Fruit fly (Drosophila melanogaster) whole organism, embryonic: ENCODE data around the gene AP-1mu.
A peak's percentile ranks its signal among the peaks of the same experiment; 100 is the strongest.

Experiments
- Ada2b ChIP-seq: fragments of 200-800 bp; sonication (Bioruptor generic); IDR thresholded peaks from 2 replicates; pipeline ENCODE4 v1.3.6; 2022; ENCODE audit warnings: missing biosample characterization, missing genetic modification characterization
- BEAF-32 ChIP-seq: fragments of 200-800 bp; sonication (Bioruptor generic); optimal IDR thresholded peaks from 3 replicates; lab custom pipeline; 2017; ENCODE audit warnings: missing biosample characterization, missing genetic modification characterization, mild to moderate bottlenecking, moderate library complexity, missing genetic modification reagents
- CG10267 ChIP-seq: fragments of 200-800 bp; sonication (Bioruptor generic); optimal IDR thresholded peaks from 2 replicates; lab custom pipeline; 2018; ENCODE audit warnings: missing biosample characterization, mild to moderate bottlenecking, missing genetic modification characterization, moderate library complexity
- CG10462 ChIP-seq: fragments of 200-800 bp; sonication (Bioruptor generic); optimal IDR thresholded peaks from 2 replicates; lab custom pipeline; 2016; ENCODE audit warnings: missing biosample characterization, missing genetic modification characterization
- CG10979 ChIP-seq: fragments of 200-800 bp; sonication (Bioruptor generic); optimal IDR thresholded peaks from 2 replicates; lab custom pipeline; 2018; ENCODE audit warnings: missing biosample characterization, mild to moderate bottlenecking, missing genetic modification characterization, moderate library complexity
- CG11398 ChIP-seq: fragments of 200-800 bp; sonication (Bioruptor generic); optimal IDR thresholded peaks from 2 replicates; lab custom pipeline; 2016; ENCODE audit warnings: missing biosample characterization, missing genetic modification characterization
- CG12942 ChIP-seq: fragments of 200-800 bp; sonication (Bioruptor generic); optimal IDR thresholded peaks from 3 replicates; lab custom pipeline; 2016; ENCODE audit warnings: missing biosample characterization, missing genetic modification characterization
- CG1529 ChIP-seq: fragments of 200-800 bp; sonication (Bioruptor generic); optimal IDR thresholded peaks from 3 replicates; lab custom pipeline; 2018; ENCODE audit warnings: missing biosample characterization, missing genetic modification characterization
- CG15601 ChIP-seq: fragments of 200-800 bp; sonication (Bioruptor generic); optimal IDR thresholded peaks from 3 replicates; lab custom pipeline; 2019; ENCODE audit warnings: missing biosample characterization, mild to moderate bottlenecking, missing genetic modification characterization, moderate library complexity
- CG1647 ChIP-seq: fragments of 200-800 bp; sonication (Bioruptor generic); optimal IDR thresholded peaks from 3 replicates; lab custom pipeline; 2016; ENCODE audit warnings: missing biosample characterization, missing genetic modification characterization
- CG17186 ChIP-seq: fragments of 200-800 bp; sonication (Bioruptor generic); optimal IDR thresholded peaks from 3 replicates; lab custom pipeline; 2017; ENCODE audit warnings: missing biosample characterization, missing genetic modification reagents, missing genetic modification characterization
- CG17328 ChIP-seq: fragments of 200-800 bp; sonication (Bioruptor generic); IDR thresholded peaks from 2 replicates; pipeline ENCODE4 v1.3.6; 2022; ENCODE audit warnings: missing biosample characterization, missing genetic modification characterization
- CG17912 ChIP-seq: fragments of 200-800 bp; sonication (Bioruptor generic); optimal IDR thresholded peaks from 2 replicates; lab custom pipeline; 2018; ENCODE audit warnings: missing biosample characterization, mild to moderate bottlenecking, missing genetic modification characterization
- CG2116 ChIP-seq: fragments of 200-800 bp; sonication (Bioruptor generic); optimal IDR thresholded peaks from 3 replicates; lab custom pipeline; 2018; ENCODE audit warnings: missing biosample characterization, mild to moderate bottlenecking, missing genetic modification characterization
- CG30020 ChIP-seq: fragments of 200-800 bp; optimal IDR thresholded peaks from 2 replicates; lab custom pipeline; 2019; ENCODE audit warnings: missing biosample characterization, mild to moderate bottlenecking, missing genetic modification characterization, moderate library complexity
- CG31441 ChIP-seq: fragments of 200-800 bp; sonication (Bioruptor generic); IDR thresholded peaks from 2 replicates; pipeline ENCODE4 v1.3.6; 2022; ENCODE audit warnings: missing biosample characterization, missing genetic modification characterization
- CG33557 ChIP-seq: fragments of 200-800 bp; sonication (Bioruptor generic); optimal IDR thresholded peaks from 2 replicates; lab custom pipeline; 2019; ENCODE audit warnings: missing biosample characterization, mild to moderate bottlenecking, missing genetic modification characterization, moderate library complexity
- CG3726 ChIP-seq: fragments of 200-800 bp; sonication (Bioruptor generic); IDR thresholded peaks from 3 replicates; pipeline ENCODE4, ENCODE4 v1.3.6; 2022; ENCODE audit warnings: missing biosample characterization, missing genetic modification characterization
- CG4854 ChIP-seq: fragments of 200-800 bp; sonication (Bioruptor generic); optimal IDR thresholded peaks from 2 replicates; lab custom pipeline; 2016; ENCODE audit warnings: missing biosample characterization, missing genetic modification characterization, inconsistent platforms
- CG6254 ChIP-seq: fragments of 200-800 bp; sonication (Bioruptor generic); optimal IDR thresholded peaks from 3 replicates; lab custom pipeline; 2017; ENCODE audit warnings: mild to moderate bottlenecking, missing biosample characterization, missing genetic modification reagents, missing genetic modification characterization
- CG6689 ChIP-seq: fragments of 200-800 bp; sonication (Bioruptor generic); IDR thresholded peaks from 2 replicates; pipeline ENCODE4 v1.3.6; 2022; ENCODE audit warnings: missing biosample characterization, missing genetic modification characterization
- CG7357 ChIP-seq: fragments of 200-800 bp; sonication (Bioruptor generic); IDR thresholded peaks from 3 replicates; pipeline ENCODE4 v1.3.6; 2022; ENCODE audit warnings: missing biosample characterization, missing genetic modification characterization
- CG8089 ChIP-seq: fragments of 200-800 bp; sonication (Bioruptor generic); optimal IDR thresholded peaks from 3 replicates; lab custom pipeline; 2016; ENCODE audit warnings: missing biosample characterization, missing genetic modification characterization
- CG8359 ChIP-seq: fragments of 200-800 bp; sonication (Bioruptor generic); optimal IDR thresholded peaks from 2 replicates; lab custom pipeline; 2017; ENCODE audit warnings: missing biosample characterization, mild to moderate bottlenecking, missing genetic modification characterization, borderline replicate concordance
- CG8944 ChIP-seq: fragments of 200-800 bp; sonication (Bioruptor generic); optimal IDR thresholded peaks from 3 replicates; lab custom pipeline; 2016; ENCODE audit warnings: missing biosample characterization, missing genetic modification characterization
- CG9797 ChIP-seq: fragments of 200-800 bp; sonication (Bioruptor generic); optimal IDR thresholded peaks from 3 replicates; lab custom pipeline; 2018; ENCODE audit warnings: missing biosample characterization, mild to moderate bottlenecking, missing genetic modification characterization
- Dfd ChIP-seq, 2 experiments: fragments of >200 bp; optimal IDR thresholded peaks; 2 replicates each; lab custom pipeline; 2017; ENCODE audit warnings: missing biosample characterization in 2 of 2, missing genetic modification characterization in 2 of 2
- ERR ChIP-seq: fragments of 200-800 bp; sonication (Bioruptor generic); optimal IDR thresholded peaks from 2 replicates; lab custom pipeline; 2016; ENCODE audit warnings: missing biosample characterization, missing genetic modification characterization
- Fer1 ChIP-seq: fragments of 200-800 bp; sonication (Bioruptor generic); optimal IDR thresholded peaks from 2 replicates; lab custom pipeline; 2017; ENCODE audit warnings: missing biosample characterization, mild to moderate bottlenecking, missing genetic modification characterization
- H15 ChIP-seq: fragments of 200-800 bp; sonication (Bioruptor generic); IDR thresholded peaks from 3 replicates; pipeline ENCODE4 v1.3.6; 2022; ENCODE audit warnings: missing biosample characterization, missing genetic modification characterization
- Jarid2 ChIP-seq: fragments of 200-800 bp; sonication (Bioruptor generic); optimal IDR thresholded peaks from 3 replicates; lab custom pipeline; 2017; ENCODE audit warnings: mild to moderate bottlenecking, missing biosample characterization, missing genetic modification reagents, missing genetic modification characterization
- MTF-1 ChIP-seq: fragments of 200-800 bp; sonication (Bioruptor generic); optimal IDR thresholded peaks from 2 replicates; lab custom pipeline; 2018; ENCODE audit warnings: missing biosample characterization, mild to moderate bottlenecking, missing genetic modification characterization, borderline replicate concordance
- Mrtf ChIP-seq: fragments of 200-800 bp; sonication (Bioruptor generic); IDR thresholded peaks from 3 replicates; pipeline ENCODE4 v1.3.6; 2022; ENCODE audit warnings: missing biosample characterization, missing genetic modification characterization
- Pdp1 ChIP-seq, 2 experiments: fragments of 200-800 bp; sonication (Bioruptor generic); optimal IDR thresholded peaks; 3 replicates each; lab custom pipeline; 2016; ENCODE audit warnings: missing biosample characterization in 2 of 2, missing genetic modification characterization in 2 of 2, mild to moderate bottlenecking in 1 of 2, moderate library complexity in 1 of 2
- Rfx ChIP-seq: fragments of 200-800 bp; sonication (Bioruptor generic); IDR thresholded peaks from 2 replicates; pipeline ENCODE4 v1.3.6; 2022; ENCODE audit warnings: missing biosample characterization, missing genetic modification characterization
- Sry-β ChIP-seq: fragments of 200-800 bp; sonication (Bioruptor generic); optimal IDR thresholded peaks from 2 replicates; lab custom pipeline; 2018; ENCODE audit warnings: missing biosample characterization, mild to moderate bottlenecking, missing genetic modification characterization, moderate library complexity
- YL-1 ChIP-seq: fragments of 200-800 bp; sonication (Bioruptor generic); optimal IDR thresholded peaks from 3 replicates; lab custom pipeline; 2017; ENCODE audit warnings: missing biosample characterization, mild to moderate bottlenecking, missing genetic modification characterization
- cas ChIP-seq: fragments of 200-800 bp; sonication (Bioruptor generic); IDR thresholded peaks from 2 replicates; pipeline ENCODE4 v1.3.6; 2022; ENCODE audit warnings: missing biosample characterization, missing genetic modification characterization
- cg ChIP-seq: fragments of 200-800 bp; sonication (Bioruptor generic); optimal IDR thresholded peaks from 3 replicates; lab custom pipeline; 2019; ENCODE audit warnings: missing biosample characterization, mild to moderate bottlenecking, missing genetic modification characterization, moderate library complexity
- ci ChIP-seq: fragments of 200-800 bp; sonication (Bioruptor generic); IDR thresholded peaks from 3 replicates; pipeline ENCODE4 v1.3.6; 2022; ENCODE audit warnings: missing biosample characterization, missing genetic modification characterization
- dmrt99B ChIP-seq: fragments of 200-800 bp; sonication (Bioruptor generic); optimal IDR thresholded peaks from 2 replicates; lab custom pipeline; 2018; ENCODE audit warnings: missing biosample characterization, mild to moderate bottlenecking, missing genetic modification characterization, moderate library complexity
- esg ChIP-seq: fragments of 200-800 bp; sonication (Bioruptor generic); conservative IDR thresholded peaks from 2 replicates; pipeline ENCODE4 v1.3.6; 2022; ENCODE audit warnings: missing biosample characterization, missing genetic modification characterization
- gfzf ChIP-seq: fragments of 200-800 bp; sonication (Bioruptor generic); optimal IDR thresholded peaks from 2 replicates; lab custom pipeline; 2016; ENCODE audit warnings: missing biosample characterization, mild to moderate bottlenecking, missing genetic modification characterization, moderate library complexity
- lab ChIP-seq: fragments of 200-800 bp; sonication (Bioruptor generic); optimal IDR thresholded peaks from 3 replicates; lab custom pipeline; 2017; ENCODE audit warnings: missing biosample characterization, missing genetic modification characterization, mild to moderate bottlenecking, moderate library complexity, missing genetic modification reagents
- lov ChIP-seq, 2 experiments: fragments of 200-800 bp in 1 of 2; fragments of >200 bp in 1 of 2; sonication (Bioruptor generic) in 1 of 2; IDR thresholded peaks in 1 of 2; optimal IDR thresholded peaks in 1 of 2; 2 replicates in 1 of 2; 3 replicates in 1 of 2; pipeline versions ENCODE4 v1.3.6 to Lab custom; 2017 to 2022; ENCODE audit warnings: missing biosample characterization in 1 of 2, missing genetic modification characterization in 1 of 2
- luna ChIP-seq: fragments of 200-800 bp; sonication (Bioruptor generic); optimal IDR thresholded peaks from 2 replicates; lab custom pipeline; 2016; ENCODE audit warnings: missing biosample characterization, missing genetic modification characterization
- nerfin-2 ChIP-seq: fragments of 200-800 bp; sonication (Bioruptor generic); IDR thresholded peaks from 2 replicates; pipeline ENCODE4 v1.3.6; 2022; ENCODE audit warnings: missing biosample characterization, missing genetic modification characterization; ENCODE audit not compliant: partially characterized antibody
- ro ChIP-seq: fragments of 200-800 bp; sonication (Bioruptor generic); IDR thresholded peaks from 2 replicates; pipeline ENCODE4 v1.3.6; 2022; ENCODE audit warnings: missing biosample characterization, missing genetic modification characterization
- sr ChIP-seq: fragments of 200-800 bp; sonication (Bioruptor generic); IDR thresholded peaks from 3 replicates; pipeline ENCODE4 v1.3.6; 2022; ENCODE audit warnings: missing biosample characterization, missing genetic modification characterization
- yki ChIP-seq: fragments of >200 bp; optimal IDR thresholded peaks from 3 replicates; lab custom pipeline; 2018
- zfh1 ChIP-seq: fragments of 200-800 bp; sonication (Bioruptor generic); IDR thresholded peaks from 3 replicates; pipeline ENCODE4 v1.3.6; 2022; ENCODE audit warnings: missing biosample characterization, missing genetic modification characterization

AP-1mu gene

DNA sequence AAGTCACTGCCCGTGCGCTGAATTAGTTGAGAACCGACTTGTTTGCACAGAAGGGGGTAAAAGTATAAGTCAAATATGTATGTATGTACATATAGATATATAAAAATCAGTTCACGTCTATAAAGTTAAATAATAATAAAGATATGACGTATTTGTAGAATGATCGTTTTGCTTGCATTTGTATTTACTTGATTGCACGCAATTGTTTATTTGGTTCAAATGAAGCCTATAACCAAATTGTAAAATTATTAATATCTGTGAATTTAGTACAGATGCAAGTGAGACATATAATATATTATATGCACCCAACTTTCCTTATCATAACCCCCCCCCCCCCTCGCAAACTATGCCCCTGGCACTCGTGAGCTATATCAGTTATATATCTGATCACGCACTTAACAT lies 41.2 kb upstream of the AP-1mu start (continued):
- TF ChIP-seq CG33557 = peak; percentile 39
- TF ChIP-seq CG17186 (GFP tag; lab: Kevin White, UChicago) = no peak
- no peak for TF ChIP-seq sr (GFP tag; lab: Robert Waterston, UW)
- peak; percentile 68 for TF ChIP-seq Fer1 (GFP tag; lab: Kevin White, UChicago)
- peak; percentile 56 for TF ChIP-seq dmrt99B (tag; lab: Kevin White, UChicago)
- TF ChIP-seq CG15601 (tag; lab: Kevin White, UChicago) = peak; percentile 59
- peak; percentile 15 for TF ChIP-seq CG1529
- TF ChIP-seq esg (GFP tag; lab: Robert Waterston, UW) = no peak
- TF ChIP-seq Dfd (GFP tag; optimal IDR thresholded peaks at IDR 0.05; lab: Kevin White, UChicago) = no peak
- no peak for TF ChIP-seq MTF-1 (GFP tag; lab: Kevin White, UChicago)
- TF ChIP-seq CG8089 (GFP tag; lab: Kevin White, UChicago) = no peak
- TF ChIP-seq CG3726 = no peak
- TF ChIP-seq CG10267 (tag; lab: Kevin White, UChicago) = peak; percentile 3
- TF ChIP-seq CG17328 (GFP tag; lab: Robert Waterston, UW) = no peak
- no peak for TF ChIP-seq CG1647
- no peak for TF ChIP-seq CG7357 (GFP tag; lab: Robert Waterston, UW)
- TF ChIP-seq CG8944 = no peak
- peak; percentile 20 for TF ChIP-seq CG8359 (GFP tag; lab: Kevin White, UChicago)
- peak; percentile 81 for TF ChIP-seq lab (GFP tag; lab: Kevin White, UChicago)
- no peak for TF ChIP-seq Mrtf (GFP tag; lab: Robert Waterston, UW)
- TF ChIP-seq CG6254 (GFP tag; lab: Kevin White, UChicago) = no peak
- no peak for TF ChIP-seq CG10462 (GFP tag; lab: Kevin White, UChicago)
- TF ChIP-seq ci (GFP tag; lab: Robert Waterston, UW) = no peak
- TF ChIP-seq ERR = no peak
- TF ChIP-seq CG9797 (GFP tag; lab: Kevin White, UChicago) = no peak
- TF ChIP-seq CG30020 (tag; lab: Kevin White, UChicago) = no peak
- no peak for TF ChIP-seq H15
- TF ChIP-seq nerfin-2 = no peak
- TF ChIP-seq lov (optimal IDR thresholded peaks at IDR 0.05; lab: Kevin White, UChicago) = no peak
- no peak for TF ChIP-seq lov (GFP tag; IDR thresholded peaks at IDR 0.05; lab: Robert Waterston, UW)
- TF ChIP-seq gfzf (GFP tag; lab: Kevin White, UChicago) = no peak
- peak; percentile 50 for TF ChIP-seq CG31441 (GFP tag; lab: Robert Waterston, UW)
- TF ChIP-seq yki (lab: Kevin White, UChicago) = no peak
- peak; percentile 35; the same call in 1 of the 2 replicates for TF ChIP-seq CG6689 (GFP tag; lab: Robert Waterston, UW)
- no peak for TF ChIP-seq cas
- TF ChIP-seq Rfx (GFP tag; lab: Robert Waterston, UW) = no peak
- TF ChIP-seq Ada2b = no peak
- TF ChIP-seq BEAF-32 (GFP tag; lab: Kevin White, UChicago) = no peak
- TF ChIP-seq luna (GFP tag; lab: Kevin White, UChicago) = no peak
- no peak for TF ChIP-seq CG4854 (GFP tag; lab: Kevin White, UChicago)
- peak in 1 of 2 experiments; percentile 7 for TF ChIP-seq Pdp1 (GFP tag; optimal IDR thresholded peaks at IDR 0.05; lab: Kevin White, UChicago)
- TF ChIP-seq CG2116 (GFP tag; lab: Kevin White, UChicago) = no peak
- no peak for TF ChIP-seq cg
- peak; percentile 26 for TF ChIP-seq Jarid2 (GFP tag; lab: Kevin White, UChicago)
- peak; percentile 13 for TF ChIP-seq CG10979 (tag; lab: Kevin White, UChicago)
- TF ChIP-seq CG11398 (GFP tag; lab: Kevin White, UChicago) = no peak
- no peak for TF ChIP-seq CG17912 (GFP tag; lab: Kevin White, UChicago)
- no peak for TF ChIP-seq YL-1
- TF ChIP-seq CG12942 (GFP tag; lab: Kevin White, UChicago) = no peak
- no peak for TF ChIP-seq ro (GFP tag; lab: Robert Waterston, UW)
- TF ChIP-seq zfh1 (GFP tag; lab: Robert Waterston, UW) = no peak
- no peak for TF ChIP-seq Sry-β (GFP tag; lab: Kevin White, UChicago)
